Worm (Caenorhabditis elegans): ENCODE results near the gene ragc-1.

ragc-1 gene

ce11 chrIV:11593415-11594190 lies 11.1 kb downstream of the ragc-1 start, which contains the start of gene F40F11.3 (continued):
- TF ChIP-seq F10E7.11 (tag; optimal IDR thresholded peaks at IDR 0.05) (no peak), Y56A3A.18 (GFP tag; IDR thresholded peaks at IDR 0.05) (peak; percentile 83), let-526 (GFP tag; IDR thresholded peaks at IDR 0.05) (peak; percentile 77), ztf-3 (GFP tag; optimal IDR thresholded peaks at IDR 0.05) (no peak), ztf-18 (tag; optimal IDR thresholded peaks at IDR 0.05) (peak; percentile 2), snpc-1.1 (tag; optimal IDR thresholded peaks at IDR 0.05; ENCODE audit: insufficient read depth) (no peak), ceh-58 (GFP tag; IDR thresholded peaks at IDR 0.05) (no peak; the same call in 1 of the 2 replicates), bed-1 (GFP tag; IDR thresholded peaks at IDR 0.05) (no peak), aptf-2 (GFP tag; conservative IDR thresholded peaks at IDR 0.05) (no peak), dpff-1 (tag; optimal IDR thresholded peaks at IDR 0.05) (no peak), zim-3 (tag; optimal IDR thresholded peaks at IDR 0.05) (no peak), dox-1 (GFP tag; IDR thresholded peaks at IDR 0.05) (peak; percentile 68), lin-26 (GFP tag; IDR thresholded peaks at IDR 0.05) (peak; percentile 66; the same call in 1 of the 2 replicates), nhr-27 (tag; optimal IDR thresholded peaks at IDR 0.05) (no peak), madf-8 (GFP tag; conservative IDR thresholded peaks at IDR 0.05) (no peak), rpc-1 (optimal IDR thresholded peaks at IDR 0.05) (no peak), rpc-1 (tag; optimal IDR thresholded peaks at IDR 0.05) (no peak), egl-44 (GFP tag; IDR thresholded peaks at IDR 0.05) (peak; percentile 64; the same call in 1 of the 2 replicates), atf-7 (tag; optimal IDR thresholded peaks at IDR 0.05) (peak; percentile 42), ccch-3 (GFP tag; optimal IDR thresholded peaks at IDR 0.05) (no peak), madf-3 (GFP tag; IDR thresholded peaks at IDR 0.05) (0 out of 2 replicates have a peak, but pooled peaks have one; percentile 48), xnd-1 (tag; optimal IDR thresholded peaks at IDR 0.05) (no peak), attf-3 (GFP tag; conservative IDR thresholded peaks at IDR 0.05) (no peak), hmg-1.2 (GFP tag; IDR thresholded peaks at IDR 0.05) (peak; percentile 96), hlh-12 (tag; optimal IDR thresholded peaks at IDR 0.05) (no peak), somi-1 (GFP tag; optimal IDR thresholded peaks at IDR 0.05) (peak; percentile 16), tlf-1 (GFP tag; optimal IDR thresholded peaks at IDR 0.05) (peak; percentile 48), Y95B8A.8 (GFP tag; IDR thresholded peaks at IDR 0.05) (0 out of 2 replicates have a peak, but pooled peaks have one; percentile 14), lin-54 (GFP tag; optimal IDR thresholded peaks at IDR 0.05) (peak; percentile 65), ZK185.1 (tag; optimal IDR thresholded peaks at IDR 0.05; ENCODE audit: poor library complexity, severe bottlenecking) (peak; percentile 79), sptf-2 (GFP tag; optimal IDR thresholded peaks at IDR 0.05) (no peak), nhr-179 (tag; optimal IDR thresholded peaks at IDR 0.05) (no peak), nhr-90 (tag; optimal IDR thresholded peaks at IDR 0.05) (peak; percentile 13), akir-1 (GFP tag; optimal IDR thresholded peaks at IDR 0.05) (peak; percentile 38), ztf-26 (tag; optimal IDR thresholded peaks at IDR 0.05) (peak; percentile 51), unc-62 (GFP tag; optimal IDR thresholded peaks at IDR 0.05) (no peak), gei-17 (GFP tag; optimal IDR thresholded peaks at IDR 0.05) (no peak), snpc-1.3 (tag; optimal IDR thresholded peaks at IDR 0.05; ENCODE audit: insufficient read depth) (no peak), madf-6 (GFP tag; IDR thresholded peaks at IDR 0.05) (peak; percentile 8; the same call in 1 of the 2 replicates), ceh-91 (GFP tag; IDR thresholded peaks at IDR 0.05) (peak; percentile 10; the same call in 1 of the 2 replicates), F57A8.1 (GFP tag; optimal IDR thresholded peaks at IDR 0.05) (peak; percentile 25), Y53F4B.3 (GFP tag; IDR thresholded peaks at IDR 0.05) (no peak), tbx-9 (tag; optimal IDR thresholded peaks at IDR 0.05; ENCODE audit: borderline replicate concordance) (no peak), C17E4.6 (GFP tag; IDR thresholded peaks at IDR 0.05) (no peak), F33H1.4 (GFP tag; IDR thresholded peaks at IDR 0.05) (peak; percentile 34; the same call in 1 of the 2 replicates), ets-4 (GFP tag; optimal IDR thresholded peaks at IDR 0.05) (peak; percentile 41), lin-40 (tag; optimal IDR thresholded peaks at IDR 0.05) (peak; percentile 83)
